Worm (Caenorhabditis elegans) whole organism, L2 larva: Measurements from ENCODE around the gene hpx-2.

Source experiments
- C34F6.9 ChIP-seq: fragments of 150-350 bp; optimal IDR thresholded peaks from 2 replicates; lab custom pipeline; 2014; ENCODE audit warnings: missing biosample characterization, missing genetic modification characterization
- F13H6.1 ChIP-seq: sonication (generic microtip); optimal IDR thresholded peaks from 2 replicates; lab custom pipeline; 2016; ENCODE audit warnings: missing genetic modification characterization, missing compliant biosample characterization
- ZK546.5 ChIP-seq: sonication (generic microtip); optimal IDR thresholded peaks from 2 replicates; lab custom pipeline; 2017; ENCODE audit warnings: missing biosample characterization, missing genetic modification characterization
- alr-1 ChIP-seq: fragments of 150-350 bp; optimal IDR thresholded peaks from 2 replicates; lab custom pipeline; 2014; ENCODE audit warnings: missing biosample characterization, missing genetic modification characterization
- aly-2 ChIP-seq: fragments of 150-350 bp; optimal IDR thresholded peaks from 2 replicates; lab custom pipeline; 2014; ENCODE audit warnings: missing biosample characterization, missing genetic modification characterization
- ama-1 ChIP-seq: fragments of 150-350 bp; optimal IDR thresholded peaks from 2 replicates; lab custom pipeline; 2018; ENCODE audit warnings: inconsistent platforms
- blmp-1 ChIP-seq: sonication (generic microtip); optimal IDR thresholded peaks from 2 replicates; lab custom pipeline; 2017; ENCODE audit warnings: missing genetic modification characterization, mild to moderate bottlenecking, missing compliant biosample characterization, antibody characterized with exemption, moderate library complexity; ENCODE audit not compliant: insufficient read depth
- ceh-16 ChIP-seq: fragments of 150-350 bp; optimal IDR thresholded peaks from 2 replicates; lab custom pipeline; 2014; ENCODE audit warnings: missing biosample characterization, missing genetic modification characterization
- ceh-82 ChIP-seq: fragments of 150-350 bp; optimal IDR thresholded peaks from 2 replicates; lab custom pipeline; 2014; ENCODE audit warnings: missing biosample characterization, missing genetic modification characterization
- dmd-4 ChIP-seq: sonication (generic microtip); optimal IDR thresholded peaks from 2 replicates; lab custom pipeline; 2017; ENCODE audit warnings: missing biosample characterization, missing genetic modification characterization
- elt-3 ChIP-seq: sonication (generic microtip); optimal IDR thresholded peaks from 2 replicates; lab custom pipeline; 2017; ENCODE audit warnings: missing biosample characterization, missing genetic modification characterization
- fos-1 ChIP-seq: fragments of 150-350 bp; optimal IDR thresholded peaks from 2 replicates; lab custom pipeline; 2014; ENCODE audit warnings: missing biosample characterization, missing genetic modification characterization
- gmeb-1 ChIP-seq: fragments of 150-350 bp; optimal IDR thresholded peaks from 2 replicates; lab custom pipeline; 2014; ENCODE audit warnings: missing biosample characterization, missing genetic modification characterization
- lin-11 ChIP-seq: fragments of 150-350 bp; sonication (generic microtip); optimal IDR thresholded peaks from 2 replicates; lab custom pipeline; 2014; ENCODE audit warnings: missing biosample characterization, missing genetic modification characterization, inconsistent platforms, mixed read lengths
- lin-13 ChIP-seq: fragments of 150-350 bp; optimal IDR thresholded peaks from 2 replicates; lab custom pipeline; 2014; ENCODE audit warnings: missing biosample characterization, missing genetic modification reagents, missing genetic modification characterization
- lin-39 ChIP-seq: fragments of 150-350 bp; optimal IDR thresholded peaks from 2 replicates; lab custom pipeline; 2014; ENCODE audit warnings: missing biosample characterization, missing genetic modification reagents, missing genetic modification characterization
- lsy-2 ChIP-seq, 2 experiments: fragments of 150-350 bp in 1 of 2; sonication (generic microtip) in 1 of 2; optimal IDR thresholded peaks; 2 replicates each; lab custom pipeline; 2014 to 2017; ENCODE audit warnings: missing biosample characterization in 2 of 2, missing genetic modification characterization in 2 of 2
- mab-5 ChIP-seq: fragments of 150-350 bp; optimal IDR thresholded peaks from 2 replicates; lab custom pipeline; 2014; ENCODE audit warnings: missing biosample characterization, missing genetic modification characterization
- mbf-1 ChIP-seq: sonication (generic microtip); optimal IDR thresholded peaks from 2 replicates; lab custom pipeline; 2017; ENCODE audit warnings: missing biosample characterization, missing genetic modification characterization
- mdl-1 ChIP-seq, 2 experiments: fragments of 150-350 bp in 1 of 2; sonication (generic microtip) in 1 of 2; optimal IDR thresholded peaks; 2 replicates each; lab custom pipeline; 2017; ENCODE audit warnings: missing biosample characterization in 2 of 2, missing genetic modification characterization in 2 of 2
- nhr-10 ChIP-seq: sonication (generic microtip); optimal IDR thresholded peaks from 2 replicates; lab custom pipeline; 2017; ENCODE audit warnings: missing biosample characterization, missing genetic modification characterization
- nhr-11 ChIP-seq: fragments of 150-350 bp; optimal IDR thresholded peaks from 2 replicates; lab custom pipeline; 2014; ENCODE audit warnings: missing biosample characterization, missing genetic modification characterization
- nhr-12 ChIP-seq: fragments of 150-350 bp; optimal IDR thresholded peaks from 2 replicates; lab custom pipeline; 2014; ENCODE audit warnings: missing biosample characterization, missing genetic modification characterization
- nhr-129 ChIP-seq: fragments of 150-350 bp; optimal IDR thresholded peaks from 2 replicates; lab custom pipeline; 2014; ENCODE audit warnings: missing biosample characterization, missing genetic modification characterization
- nhr-21 ChIP-seq: fragments of 150-350 bp; optimal IDR thresholded peaks from 2 replicates; lab custom pipeline; 2014; ENCODE audit warnings: missing biosample characterization, missing genetic modification characterization
- nhr-23 ChIP-seq: fragments of 150-350 bp; optimal IDR thresholded peaks from 2 replicates; lab custom pipeline; 2014; ENCODE audit warnings: missing biosample characterization, missing genetic modification reagents, missing genetic modification characterization
- nhr-237 ChIP-seq: fragments of 150-350 bp; optimal IDR thresholded peaks from 2 replicates; lab custom pipeline; 2014; ENCODE audit warnings: missing biosample characterization, missing genetic modification characterization
- nhr-25 ChIP-seq: fragments of 150-350 bp; sonication (generic microtip); optimal IDR thresholded peaks from 3 replicates; lab custom pipeline; 2014; ENCODE audit warnings: missing biosample characterization, missing genetic modification characterization
- peb-1 ChIP-seq: fragments of 150-350 bp; optimal IDR thresholded peaks from 2 replicates; lab custom pipeline; 2014; ENCODE audit warnings: missing biosample characterization, missing genetic modification characterization
- skn-1 ChIP-seq: sonication (generic microtip); optimal IDR thresholded peaks from 2 replicates; lab custom pipeline; 2017; ENCODE audit warnings: missing biosample characterization, missing genetic modification characterization
- sma-3 ChIP-seq: sonication (generic microtip); optimal IDR thresholded peaks from 2 replicates; lab custom pipeline; 2016; ENCODE audit warnings: missing genetic modification reagents, missing genetic modification characterization, missing compliant biosample characterization
- snpc-4 ChIP-seq: fragments of 150-350 bp; optimal IDR thresholded peaks from 2 replicates; lab custom pipeline; 2014; ENCODE audit warnings: missing biosample characterization, missing genetic modification characterization
- unc-39 ChIP-seq: fragments of 150-350 bp; optimal IDR thresholded peaks from 2 replicates; lab custom pipeline; 2014; ENCODE audit warnings: missing biosample characterization, missing genetic modification characterization
- unc-55 ChIP-seq: fragments of 150-350 bp; sonication (generic microtip); optimal IDR thresholded peaks from 3 replicates; lab custom pipeline; 2014; ENCODE audit warnings: missing biosample characterization, missing genetic modification reagents, missing genetic modification characterization
- unc-62 ChIP-seq: fragments of 150-350 bp; optimal IDR thresholded peaks from 2 replicates; lab custom pipeline; 2014; ENCODE audit warnings: missing biosample characterization, missing genetic modification reagents, missing genetic modification characterization
- ztf-1 ChIP-seq: fragments of 200-800 bp; sonication (Bioruptor generic); conservative IDR thresholded peaks from 2 replicates; pipeline ENCODE4 v1.3.6; 2022; ENCODE audit warnings: missing genetic modification characterization, missing compliant biosample characterization
- ztf-11 ChIP-seq: sonication (generic microtip); optimal IDR thresholded peaks from 2 replicates; lab custom pipeline; 2017; ENCODE audit warnings: missing biosample characterization, missing genetic modification characterization
- ztf-4 ChIP-seq: fragments of 150-350 bp; optimal IDR thresholded peaks from 2 replicates; lab custom pipeline; 2014; ENCODE audit warnings: missing biosample characterization, missing genetic modification characterization

hpx-2 gene

ce11 chrV:13822752-13823151 is 27.5 kb upstream of the hpx-2 start, which contains the start of gene hpo-31:
TSS of gene hpo-31 (plus strand) at chrV:13823052.
- TF ChIP-seq lin-39 (tag; lab: Kevin White, UChicago) (no peak), fos-1 (tag; lab: Kevin White, UChicago) (no peak), nhr-23 (tag; lab: Kevin White, UChicago) (no peak), gmeb-1 (tag; lab: Kevin White, UChicago) (no peak), nhr-21 (tag; lab: Kevin White, UChicago) (no peak), nhr-12 (tag; lab: Kevin White, UChicago) (no peak), mbf-1 (tag; lab: Kevin White, UChicago) (no peak), nhr-237 (tag; lab: Kevin White, UChicago) (no peak), ama-1 (no peak), peb-1 (no peak), unc-62 (GFP tag; lab: Kevin White, UChicago) (no peak), lin-13 (no peak), ztf-11 (tag; lab: Kevin White, UChicago) (no peak), nhr-25 (tag; lab: Kevin White, UChicago) (no peak)

- TF ChIP-seq unc-55 (GFP tag; lab: Kevin White, UChicago): no peak
- TF ChIP-seq nhr-23 (tag; lab: Kevin White, UChicago): no peak
- TF ChIP-seq nhr-11: no peak
- TF ChIP-seq unc-39: no peak
- no peak for TF ChIP-seq ztf-1
- no peak for TF ChIP-seq mdl-1 (tag; optimal IDR thresholded peaks at IDR 0.05; lab: Kevin White, UChicago)
- no peak for TF ChIP-seq mab-5
- TF ChIP-seq nhr-21 (tag; lab: Kevin White, UChicago): no peak
Observed at ce11 chrV:13827920-13828319, 22.4 kb upstream of the hpx-2 start, which contains the start of gene nrf-5. TSS of gene nrf-5 (plus strand) at chrV:13828267.

- TF ChIP-seq nhr-237 (tag; lab: Kevin White, UChicago) (no peak), elt-3 (no peak), C34F6.9 (tag; lab: Kevin White, UChicago) (no peak), aly-2 (tag; lab: Kevin White, UChicago) (no peak), peb-1 (no peak)
Observed at ce11 chrV:13830813-13831212, 19.5 kb upstream of the hpx-2 start, which contains the start of gene str-165. TSS of gene str-165 (plus strand) at chrV:13831113.

ce11 chrV:13833951-13834350 is 16.3 kb upstream of the hpx-2 start, which contains the start of gene srx-129:
TSS of gene srx-129 (plus strand) at chrV:13834251.
- TF ChIP-seq skn-1 (tag; lab: Kevin White, UChicago): no peak
- no peak for TF ChIP-seq blmp-1 (tag; lab: Kevin White, UChicago)
- no peak for TF ChIP-seq ceh-16 (tag; lab: Kevin White, UChicago)
- TF ChIP-seq fos-1 (tag; lab: Kevin White, UChicago): no peak
- TF ChIP-seq nhr-237 (tag; lab: Kevin White, UChicago): no peak
- no peak for TF ChIP-seq lin-39 (tag; lab: Kevin White, UChicago)
- no peak for TF ChIP-seq nhr-129 (tag; lab: Kevin White, UChicago)
- TF ChIP-seq ztf-1: no peak
- no peak for TF ChIP-seq unc-55 (GFP tag; lab: Kevin White, UChicago)
- TF ChIP-seq nhr-11: no peak
- TF ChIP-seq ztf-4 (tag; lab: Kevin White, UChicago): no peak
- no peak for TF ChIP-seq sma-3
- no peak for TF ChIP-seq alr-1 (tag; lab: Kevin White, UChicago)
- TF ChIP-seq C34F6.9 (tag; lab: Kevin White, UChicago): no peak
- TF ChIP-seq, all 48 proteins: peak for 0

- TF ChIP-seq mab-5 (no peak), skn-1 (tag; lab: Kevin White, UChicago) (no peak), C34F6.9 (tag; lab: Kevin White, UChicago) (no peak), sma-3 (no peak), nhr-129 (tag; lab: Kevin White, UChicago) (no peak)
Observed at ce11 chrV:13837173-13837572, 13.1 kb upstream of the hpx-2 start, which contains the start of gene srx-128. TSS of gene srx-128 (plus strand) at chrV:13837473.

ce11 chrV:13839433-13839832 is 10.8 kb upstream of the hpx-2 start, which contains the start of gene F55B12.10:
TSS of gene F55B12.10 (plus strand) at chrV:13839733.
- TF ChIP-seq peb-1: no peak

- TF ChIP-seq dmd-4 (no peak), ZK546.5 (tag; lab: Kevin White, UChicago) (no peak), skn-1 (tag; lab: Kevin White, UChicago) (no peak), nhr-10 (tag; lab: Kevin White, UChicago) (no peak), lin-11 (tag; lab: Kevin White, UChicago) (no peak), lsy-2 (tag; optimal IDR thresholded peaks at IDR 0.05; lab: Kevin White, UChicago) (no peak), C34F6.9 (tag; lab: Kevin White, UChicago) (no peak), aly-2 (tag; lab: Kevin White, UChicago) (no peak), lin-39 (tag; lab: Kevin White, UChicago) (no peak), nhr-21 (tag; lab: Kevin White, UChicago) (no peak), nhr-11 (no peak), nhr-23 (tag; lab: Kevin White, UChicago) (no peak), ztf-4 (tag; lab: Kevin White, UChicago) (no peak), ceh-82 (tag; lab: Kevin White, UChicago) (no peak), snpc-4 (tag; lab: Kevin White, UChicago) (no peak), ceh-16 (tag; lab: Kevin White, UChicago) (no peak), F13H6.1 (tag; lab: Kevin White, UChicago) (no peak)
Observed at ce11 chrV:13840909-13841308, 9.4 kb upstream of the hpx-2 start, which contains the start of gene srx-17. TSS of gene srx-17 (plus strand) at chrV:13841209.
